Fruit fly (Drosophila melanogaster): ENCODE results near the gene mRNA-cap.

Gene mRNA-cap

dm6 chrX:14218045-14218483 is 24.6 kb downstream of the mRNA-cap start (continued):
- TF ChIP-seq CG32767 (GFP tag; IDR thresholded peaks at IDR 0.05) (peak; percentile 88), fu2 (GFP tag; optimal IDR thresholded peaks at IDR 0.05) (peak; percentile 48), CG7745 (tag; optimal IDR thresholded peaks at IDR 0.05) (no peak), CG11247 (GFP tag; IDR thresholded peaks at IDR 0.05) (peak; percentile 79), zen2 (GFP tag; IDR thresholded peaks at IDR 0.05; ENCODE audit: partially characterized antibody) (no peak), CG1024 (GFP tag; IDR thresholded peaks at IDR 0.05) (peak; percentile 72), CG18619 (GFP tag; optimal IDR thresholded peaks at IDR 0.05) (peak; percentile 83), crol (GFP tag; IDR thresholded peaks at IDR 0.05) (peak; percentile 35; the same call in 1 of the 2 replicates), CHES-1-like (GFP tag; optimal IDR thresholded peaks at IDR 0.05) (peak; percentile 42), pan (optimal IDR thresholded peaks at IDR 0.05) (no peak), pan (GFP tag; optimal IDR thresholded peaks at IDR 0.05 in 1 of 2, IDR thresholded peaks at IDR 0.05 in 1 of 2) (peak in 1 of 2 experiments; percentile 93), Ets65A (GFP tag) (peak; percentile 88), Rx (GFP tag; IDR thresholded peaks at IDR 0.05) (peak; percentile 61; the same call in 1 of the 2 replicates), HHEX (GFP tag; optimal IDR thresholded peaks at IDR 0.05) (peak; percentile 81), nerfin-1 (tag; optimal IDR thresholded peaks at IDR 0.05) (peak; percentile 75), peb (GFP tag; IDR thresholded peaks at IDR 0.05) (peak; percentile 66), Lhr (GFP tag; optimal IDR thresholded peaks at IDR 0.05) (peak; percentile 69), Eip74EF (GFP tag; optimal IDR thresholded peaks at IDR 0.05) (peak in 1 of 2 experiments; percentile 92), Mad (GFP tag; optimal IDR thresholded peaks at IDR 0.05) (peak; percentile 28), CG12219 (GFP tag; optimal IDR thresholded peaks at IDR 0.05) (peak; percentile 69), CG17328 (GFP tag; IDR thresholded peaks at IDR 0.05) (peak; percentile 91), al (GFP tag; IDR thresholded peaks at IDR 0.05) (peak; percentile 84), trem (tag; optimal IDR thresholded peaks at IDR 0.05) (peak; percentile 82), CG2889 (GFP tag; IDR thresholded peaks at IDR 0.05) (peak; percentile 80), zf30C (GFP tag; optimal IDR thresholded peaks at IDR 0.05) (peak; percentile 73), CG3847 (GFP tag; IDR thresholded peaks at IDR 0.05) (peak; percentile 85), slbo (GFP tag; IDR thresholded peaks at IDR 0.05) (peak; percentile 89), klu (GFP tag; IDR thresholded peaks at IDR 0.05) (peak; percentile 66; the same call in 1 of the 2 replicates), Bteb2 (GFP tag; optimal IDR thresholded peaks at IDR 0.05) (peak; percentile 82), CG2199 (GFP tag; IDR thresholded peaks at IDR 0.05) (peak; percentile 50; the same call in 1 of the 3 replicates), Opbp (GFP tag; IDR thresholded peaks at IDR 0.05; ENCODE audit: partially characterized antibody) (no peak), bab2 (GFP tag; optimal IDR thresholded peaks at IDR 0.05) (peak; percentile 63), Bdp1 (GFP tag; optimal IDR thresholded peaks at IDR 0.05) (peak; percentile 52), Antp (GFP tag; optimal IDR thresholded peaks at IDR 0.05) (peak; percentile 29), E2f1 (GFP tag; IDR thresholded peaks at IDR 0.05) (peak; percentile 84), shn (GFP tag; optimal IDR thresholded peaks at IDR 0.05) (no peak), hth (optimal IDR thresholded peaks at IDR 0.05) (no peak), CG3726 (GFP tag; IDR thresholded peaks at IDR 0.05) (peak; percentile 77; the same call in 2 of the 3 replicates), CG1647 (GFP tag; optimal IDR thresholded peaks at IDR 0.05) (peak; percentile 61), CG12236 (GFP tag; optimal IDR thresholded peaks at IDR 0.05) (peak; percentile 27), CG13287 (GFP tag; IDR thresholded peaks at IDR 0.05; ENCODE audit: partially characterized antibody) (no peak), CG10462 (GFP tag; optimal IDR thresholded peaks at IDR 0.05) (peak; percentile 80), CG31224 (GFP tag; IDR thresholded peaks at IDR 0.05) (peak; percentile 81), mam (GFP tag; optimal IDR thresholded peaks at IDR 0.05) (peak; percentile 62), CG17568 (GFP tag; optimal IDR thresholded peaks at IDR 0.05) (peak; percentile 69), CG11504 (tag; optimal IDR thresholded peaks at IDR 0.05) (peak; percentile 93), emc (GFP tag; optimal IDR thresholded peaks at IDR 0.05) (peak; percentile 57), CG15696 (tag; optimal IDR thresholded peaks at IDR 0.05) (peak; percentile 75), CG4424 (GFP tag; optimal IDR thresholded peaks at IDR 0.05) (peak; percentile 91), sens (GFP tag) (peak; percentile 93), sc (optimal IDR thresholded peaks at IDR 0.05) (no peak), sc (GFP tag; optimal IDR thresholded peaks at IDR 0.05) (peak; percentile 67)
